Worm (Caenorhabditis elegans): ENCODE data around the gene mod-1.

ce11 chrV:8956387-8957095 lies 42.7 kb upstream of the mod-1 start, which contains the start of gene ttc-17:
- TF ChIP-seq nhr-25 (tag; optimal IDR thresholded peaks at IDR 0.05) (peak; percentile 65), nhr-77 (tag; optimal IDR thresholded peaks at IDR 0.05) (no peak), daf-12 (tag; optimal IDR thresholded peaks at IDR 0.05) (no peak), ceh-28 (tag; optimal IDR thresholded peaks at IDR 0.05) (no peak), nhr-11 (tag; optimal IDR thresholded peaks at IDR 0.05) (no peak), egl-5 (tag; optimal IDR thresholded peaks at IDR 0.05) (no peak), nfya-1 (tag; optimal IDR thresholded peaks at IDR 0.05; ENCODE audit: insufficient read depth) (no peak), nhr-28 (tag; optimal IDR thresholded peaks at IDR 0.05) (no peak), pqm-1 (tag; optimal IDR thresholded peaks at IDR 0.05) (no peak), ceh-82 (tag; optimal IDR thresholded peaks at IDR 0.05) (no peak), ceh-16 (tag; optimal IDR thresholded peaks at IDR 0.05) (no peak), nhr-43 (tag; optimal IDR thresholded peaks at IDR 0.05; ENCODE audit: poor library complexity, severe bottlenecking) (no peak), elt-3 (tag; optimal IDR thresholded peaks at IDR 0.05) (no peak), tbx-2 (tag; optimal IDR thresholded peaks at IDR 0.05) (no peak)

Data from whole organism, L3 larva.